Worm (Caenorhabditis elegans): ENCODE measurements around the gene dim-1.

The dim-1 gene

DNA sequence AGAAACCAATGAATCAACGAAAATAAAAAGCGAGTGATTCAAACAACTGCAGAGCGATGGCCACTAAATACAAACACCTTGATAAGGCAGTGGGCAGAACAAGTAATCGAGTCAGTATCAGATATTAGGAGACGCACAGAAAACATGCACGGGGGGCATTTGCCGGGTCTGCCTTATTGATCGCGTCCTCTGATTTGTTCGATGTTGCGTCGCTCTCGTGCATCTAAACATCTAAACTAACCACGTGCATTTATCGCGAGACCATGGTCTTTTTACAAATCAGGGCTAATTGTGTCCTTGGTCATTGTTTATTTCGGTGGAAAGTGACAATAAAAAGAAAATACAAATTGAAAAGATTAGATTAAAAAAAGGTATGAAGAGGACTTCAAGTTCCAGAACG lies 25.9 kb upstream of the dim-1 start, which contains the start of gene K07E3.4 (continued):
- TF ChIP-seq cebp-1 (GFP tag; IDR thresholded peaks at IDR 0.05) (peak; percentile 28; the same call in 1 of the 2 replicates), cebp-1 (tag; optimal IDR thresholded peaks at IDR 0.05) (peak; percentile 76)

DNA sequence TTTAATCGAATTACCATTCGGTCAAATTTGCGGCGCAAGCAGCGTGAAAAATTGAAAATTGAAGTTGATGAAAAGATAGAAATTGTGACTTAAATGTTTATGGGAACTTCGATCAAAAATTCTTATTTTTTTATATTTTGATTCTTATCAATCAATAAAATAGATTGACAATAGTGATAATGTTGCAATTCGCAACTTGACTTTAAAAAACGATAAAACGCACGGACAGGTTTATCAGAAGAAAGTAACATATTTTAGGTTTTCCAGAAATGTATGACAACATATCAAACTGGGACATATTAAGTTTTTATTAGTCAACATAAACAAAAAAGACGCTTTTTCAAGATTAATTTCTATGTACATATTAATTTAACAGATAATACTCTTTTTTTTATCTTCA lies 25.3 kb upstream of the dim-1 start:
- TF ChIP-seq ztf-28 (GFP tag; IDR thresholded peaks at IDR 0.05): no peak
- TF ChIP-seq cebp-1 (GFP tag; IDR thresholded peaks at IDR 0.05): no peak
- TF ChIP-seq cebp-1 (tag; optimal IDR thresholded peaks at IDR 0.05): no peak
- TF ChIP-seq lag-1 (GFP tag; IDR thresholded peaks at IDR 0.05): no peak
- no peak for TF ChIP-seq ceh-100 (GFP tag; IDR thresholded peaks at IDR 0.05)
- TF ChIP-seq K11D2.4 (GFP tag; IDR thresholded peaks at IDR 0.05): no peak
- no peak for TF ChIP-seq atf-7 (tag; optimal IDR thresholded peaks at IDR 0.05)
- no peak for TF ChIP-seq K12H6.12 (tag; optimal IDR thresholded peaks at IDR 0.05)
- TF ChIP-seq Y56A3A.18 (GFP tag; IDR thresholded peaks at IDR 0.05): no peak

DNA sequence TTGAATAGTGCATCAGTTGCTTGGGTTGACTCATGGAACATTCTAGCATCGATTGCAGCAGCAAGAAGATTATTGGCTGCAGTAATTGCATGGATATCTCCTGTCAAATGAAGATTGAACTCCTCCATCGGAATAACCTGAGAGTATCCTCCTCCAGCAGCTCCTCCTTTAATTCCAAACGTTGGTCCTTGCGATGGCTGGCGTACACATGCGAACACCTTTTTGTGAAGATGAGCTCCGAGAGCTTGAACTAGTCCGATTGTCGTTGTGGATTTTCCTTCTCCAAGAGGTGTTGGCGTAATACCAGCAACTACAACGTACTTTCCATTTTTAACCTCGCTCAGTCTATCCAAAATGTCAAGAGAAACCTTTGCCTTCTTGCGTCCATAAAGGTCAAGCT lies 24.7 kb upstream of the dim-1 start:
- TF ChIP-seq ceh-58 (GFP tag; IDR thresholded peaks at IDR 0.05) (no peak), snpc-1.3 (tag; optimal IDR thresholded peaks at IDR 0.05; ENCODE audit: insufficient read depth) (no peak), tlf-1 (GFP tag; optimal IDR thresholded peaks at IDR 0.05) (no peak), rec-8 (tag; optimal IDR thresholded peaks at IDR 0.05) (no peak), aptf-3 (GFP tag; IDR thresholded peaks at IDR 0.05) (no peak), C17E4.6 (GFP tag; IDR thresholded peaks at IDR 0.05) (no peak), dox-1 (GFP tag; IDR thresholded peaks at IDR 0.05) (no peak), K11D2.4 (GFP tag; IDR thresholded peaks at IDR 0.05) (no peak)

DNA sequence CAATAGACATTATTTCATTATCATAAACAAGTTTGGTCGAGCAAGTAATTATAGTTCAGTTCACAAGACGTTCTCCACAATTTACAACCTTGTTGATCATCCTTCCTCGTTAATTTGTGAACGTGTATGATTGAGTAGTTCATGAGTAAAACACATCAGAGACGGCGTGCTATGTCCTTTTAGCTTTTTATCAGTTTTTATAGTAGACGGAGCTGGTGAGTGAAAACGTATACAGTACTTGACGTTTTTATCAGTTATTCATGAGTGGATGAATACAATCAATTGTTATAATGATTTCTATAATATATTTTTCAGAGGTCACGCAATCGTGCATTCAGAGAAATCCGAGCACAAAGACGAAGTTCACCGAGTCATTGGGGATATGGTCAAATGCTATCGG lies 20.9 kb upstream of the dim-1 start:
- no peak for TF ChIP-seq F57A8.1 (GFP tag; optimal IDR thresholded peaks at IDR 0.05)
- TF ChIP-seq snpc-4 (GFP tag; optimal IDR thresholded peaks at IDR 0.05): no peak
- no peak for TF ChIP-seq snpc-4 (tag; optimal IDR thresholded peaks at IDR 0.05)
- TF ChIP-seq sea-2 (GFP tag; IDR thresholded peaks at IDR 0.05): no peak
- no peak for TF ChIP-seq mel-28 (tag; optimal IDR thresholded peaks at IDR 0.05; ENCODE audit: borderline replicate concordance)

DNA sequence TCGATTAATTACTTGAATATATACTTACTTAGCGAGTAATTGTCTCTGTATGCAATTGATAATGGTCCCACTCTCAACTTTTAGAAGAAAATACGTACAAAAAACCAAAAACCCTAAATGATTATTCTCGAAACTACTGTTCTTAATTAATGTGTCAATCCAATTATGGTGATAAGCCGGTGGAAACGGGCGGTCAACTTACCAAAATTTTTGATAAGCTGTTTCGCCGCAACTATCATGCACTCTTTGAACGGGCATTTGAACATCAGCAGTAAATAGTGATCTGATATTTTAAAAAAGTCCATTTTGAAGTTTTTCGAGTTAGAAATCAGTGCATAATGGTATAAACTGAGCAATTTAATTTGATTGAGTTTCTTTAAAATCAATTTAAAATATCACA lies 20.4 kb upstream of the dim-1 start:
- TF ChIP-seq nhr-80 (tag; optimal IDR thresholded peaks at IDR 0.05) (peak; percentile 54), repo-1 (tag; optimal IDR thresholded peaks at IDR 0.05) (no peak)

DNA sequence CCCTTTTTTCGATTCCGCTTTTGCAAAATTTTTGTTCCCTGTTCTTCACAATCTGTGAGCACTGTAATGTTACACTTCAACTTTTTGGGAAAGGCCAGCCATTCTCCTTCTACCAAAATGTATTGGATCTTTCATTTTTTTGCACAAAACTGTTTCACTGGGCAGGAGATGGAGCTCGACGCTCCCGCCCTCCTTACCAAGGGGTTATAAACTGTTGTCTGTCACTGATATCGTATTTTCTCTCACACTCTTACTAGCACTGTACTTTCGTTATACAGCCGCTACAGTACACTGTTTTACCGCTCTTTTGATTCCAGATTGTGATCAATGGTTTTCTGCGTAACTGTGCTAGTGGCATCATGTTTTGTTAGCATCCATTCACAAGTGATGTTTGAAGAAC lies 19.7 kb upstream of the dim-1 start, which contains the start of gene C46F2.1:
TSS of gene C46F2.1 (plus strand) at position 301 of the 400 bp plus-strand sequence.
- TF ChIP-seq ceh-79 (tag; optimal IDR thresholded peaks at IDR 0.05): no peak
- TF ChIP-seq repo-1 (tag; optimal IDR thresholded peaks at IDR 0.05): no peak
- TF ChIP-seq Y67H2A.10 (GFP tag; conservative IDR thresholded peaks at IDR 0.05): no peak
- TF ChIP-seq unc-62 (GFP tag; optimal IDR thresholded peaks at IDR 0.05): no peak
- TF ChIP-seq snpc-3.4 (tag; optimal IDR thresholded peaks at IDR 0.05): no peak
- TF ChIP-seq somi-1 (GFP tag; optimal IDR thresholded peaks at IDR 0.05): no peak
- no peak for TF ChIP-seq fkh-3 (tag; optimal IDR thresholded peaks at IDR 0.05)
- no peak for TF ChIP-seq attf-3 (GFP tag; conservative IDR thresholded peaks at IDR 0.05)
- TF ChIP-seq let-607 (tag; optimal IDR thresholded peaks at IDR 0.05): no peak
- TF ChIP-seq bed-2 (GFP tag; IDR thresholded peaks at IDR 0.05): no peak
- no peak for TF ChIP-seq ztf-28 (GFP tag; IDR thresholded peaks at IDR 0.05)
- no peak for TF ChIP-seq egl-44 (GFP tag; IDR thresholded peaks at IDR 0.05)
- TF ChIP-seq snpc-1.1 (tag; optimal IDR thresholded peaks at IDR 0.05; ENCODE audit: insufficient read depth): no peak
- TF ChIP-seq pbrm-1 (GFP tag; IDR thresholded peaks at IDR 0.05): no peak
- no peak for TF ChIP-seq hlh-12 (tag; optimal IDR thresholded peaks at IDR 0.05)
- TF ChIP-seq F57A8.1 (GFP tag; optimal IDR thresholded peaks at IDR 0.05): no peak
- TF ChIP-seq cebp-1 (GFP tag; IDR thresholded peaks at IDR 0.05): no peak
- no peak for TF ChIP-seq cebp-1 (tag; optimal IDR thresholded peaks at IDR 0.05)
- no peak for TF ChIP-seq F52B5.7 (tag; optimal IDR thresholded peaks at IDR 0.05)
- TF ChIP-seq attf-6 (GFP tag; IDR thresholded peaks at IDR 0.05): no peak
